Worm (Caenorhabditis elegans): ENCODE data around the gene ymel-1.

The ymel-1 gene

ce11 chrIII:10470927-10471326, 55.0 kb downstream of the ymel-1 start, which contains the start of gene cul-1:
TSS of gene cul-1 (plus strand) at chrIII:10471237.
- TF ChIP-seq pha-2 (tag; optimal IDR thresholded peaks at IDR 0.05) (no peak), hlh-15 (tag; optimal IDR thresholded peaks at IDR 0.05) (no peak), ceh-22 (tag; optimal IDR thresholded peaks at IDR 0.05) (no peak), unc-55 (GFP tag; optimal IDR thresholded peaks at IDR 0.05) (no peak), lin-11 (tag; optimal IDR thresholded peaks at IDR 0.05) (no peak), elt-4 (tag; optimal IDR thresholded peaks at IDR 0.05) (no peak), tbx-7 (tag; optimal IDR thresholded peaks at IDR 0.05) (no peak), odd-2 (tag; optimal IDR thresholded peaks at IDR 0.05) (no peak), sox-4 (tag; optimal IDR thresholded peaks at IDR 0.05) (no peak), madf-2 (tag; optimal IDR thresholded peaks at IDR 0.05) (no peak)

Data from whole organism, late embryonic.